Fruit fly (Drosophila melanogaster) whole organism, prepupa: ENCODE data around the gene CG15506.

Source experiments
- Blimp-1 ChIP-seq: fragments of 200-800 bp; sonication (Bioruptor generic); optimal IDR thresholded peaks from 3 replicates; lab custom pipeline; 2017; ENCODE audit warnings: missing biosample characterization, missing genetic modification characterization, mild to moderate bottlenecking, moderate library complexity, missing genetic modification reagents
- CG10631 ChIP-seq: fragments of 200-800 bp; sonication (Bioruptor generic); optimal IDR thresholded peaks from 2 replicates; lab custom pipeline; 2016; ENCODE audit warnings: missing biosample characterization, missing genetic modification characterization
- CG10669 ChIP-seq: fragments of 200-800 bp; sonication (Bioruptor generic); optimal IDR thresholded peaks from 3 replicates; lab custom pipeline; 2018; ENCODE audit warnings: missing biosample characterization, mild to moderate bottlenecking, missing genetic modification characterization, moderate library complexity
- CG11294 ChIP-seq: fragments of 200-800 bp; sonication (Bioruptor generic); IDR thresholded peaks from 2 replicates; pipeline ENCODE4 v1.3.6; 2022; ENCODE audit warnings: missing biosample characterization, missing genetic modification characterization
- CG11762 ChIP-seq: fragments of 200-800 bp; sonication (Bioruptor generic); optimal IDR thresholded peaks from 3 replicates; lab custom pipeline; 2016; ENCODE audit warnings: missing biosample characterization, missing genetic modification characterization; ENCODE audit not compliant: insufficient read depth
- CG11902 ChIP-seq: fragments of 200-800 bp; sonication (Bioruptor generic); optimal IDR thresholded peaks from 3 replicates; lab custom pipeline; 2016; ENCODE audit warnings: missing biosample characterization, missing genetic modification characterization
- CG15336 ChIP-seq: fragments of 200-800 bp; sonication (Bioruptor generic); IDR thresholded peaks from 2 replicates; pipeline ENCODE4 v1.3.6; 2022; ENCODE audit warnings: missing biosample characterization, missing genetic modification characterization
- CG1621 ChIP-seq: fragments of 200-800 bp; sonication (Bioruptor generic); optimal IDR thresholded peaks from 3 replicates; lab custom pipeline; 2018; ENCODE audit warnings: missing biosample characterization, mild to moderate bottlenecking, missing genetic modification characterization
- CG16779 ChIP-seq: fragments of 200-800 bp; sonication (Bioruptor generic); optimal IDR thresholded peaks from 3 replicates; lab custom pipeline; 2017; ENCODE audit warnings: missing biosample characterization, mild to moderate bottlenecking, missing genetic modification characterization
- CG3032 ChIP-seq: fragments of 200-800 bp; optimal IDR thresholded peaks from 2 replicates; lab custom pipeline; 2019; ENCODE audit warnings: missing biosample characterization, mild to moderate bottlenecking, missing genetic modification characterization, moderate library complexity
- CG31627 ChIP-seq: fragments of 200-800 bp; sonication (Bioruptor generic); optimal IDR thresholded peaks from 3 replicates; lab custom pipeline; 2016; ENCODE audit warnings: missing biosample characterization, missing genetic modification characterization
- CG32006 ChIP-seq: fragments of 200-800 bp; sonication (Bioruptor generic); optimal IDR thresholded peaks from 3 replicates; lab custom pipeline; 2017; ENCODE audit warnings: missing biosample characterization, mild to moderate bottlenecking, missing genetic modification characterization
- CG34406 ChIP-seq: fragments of 200-800 bp; sonication (Bioruptor generic); optimal IDR thresholded peaks from 3 replicates; lab custom pipeline; 2016; ENCODE audit warnings: missing biosample characterization, missing genetic modification characterization
- CG3919 ChIP-seq: fragments of 200-800 bp; sonication (Bioruptor generic); optimal IDR thresholded peaks from 3 replicates; lab custom pipeline; 2016; ENCODE audit warnings: missing biosample characterization, missing genetic modification characterization
- CG6163 ChIP-seq: fragments of 200-800 bp; sonication (Bioruptor generic); IDR thresholded peaks from 3 replicates; pipeline ENCODE4 v1.3.6; 2022; ENCODE audit warnings: missing biosample characterization, missing genetic modification characterization
- CG6792 ChIP-seq: fragments of 200-800 bp; sonication (Bioruptor generic); optimal IDR thresholded peaks from 3 replicates; lab custom pipeline; 2016; ENCODE audit warnings: missing biosample characterization, missing genetic modification characterization
- CG6808 ChIP-seq: fragments of 200-800 bp; sonication (Bioruptor generic); optimal IDR thresholded peaks from 3 replicates; lab custom pipeline; 2017; ENCODE audit warnings: missing biosample characterization, missing genetic modification characterization, mild to moderate bottlenecking, moderate library complexity, missing genetic modification reagents
- CG6854 ChIP-seq: fragments of 200-800 bp; sonication (Bioruptor generic); optimal IDR thresholded peaks from 2 replicates; lab custom pipeline; 2017; ENCODE audit warnings: missing biosample characterization, mild to moderate bottlenecking, missing genetic modification characterization
- CG7368 ChIP-seq: fragments of 200-800 bp; sonication (Bioruptor generic); optimal IDR thresholded peaks from 3 replicates; lab custom pipeline; 2016; ENCODE audit warnings: missing biosample characterization, missing genetic modification characterization
- CG8119 ChIP-seq: fragments of 200-800 bp; sonication (Bioruptor generic); IDR thresholded peaks from 3 replicates; pipeline ENCODE4 v1.3.6; 2022; ENCODE audit warnings: missing biosample characterization, missing genetic modification characterization
- CG8319 ChIP-seq: fragments of 200-800 bp; sonication (Bioruptor generic); optimal IDR thresholded peaks from 3 replicates; lab custom pipeline; 2016; ENCODE audit warnings: missing biosample characterization, missing genetic modification characterization
- CG8632 ChIP-seq: fragments of 200-800 bp; sonication (Bioruptor generic); optimal IDR thresholded peaks from 3 replicates; lab custom pipeline; 2016; ENCODE audit warnings: missing biosample characterization, missing genetic modification characterization
- Eip75B ChIP-seq: fragments of 200-800 bp; sonication (Bioruptor generic); optimal IDR thresholded peaks from 3 replicates; lab custom pipeline; 2016; ENCODE audit warnings: missing biosample characterization, missing genetic modification characterization
- Eip93F ChIP-seq: fragments of 200-800 bp; sonication (Bioruptor generic); optimal IDR thresholded peaks from 2 replicates; lab custom pipeline; 2016; ENCODE audit warnings: missing biosample characterization, mild to moderate bottlenecking, missing genetic modification characterization
- Ets21C ChIP-seq: fragments of 200-800 bp; sonication (Bioruptor generic); optimal IDR thresholded peaks from 3 replicates; lab custom pipeline; 2016; ENCODE audit warnings: missing biosample characterization, missing genetic modification characterization
- Ets96B ChIP-seq: fragments of 200-800 bp; optimal IDR thresholded peaks from 2 replicates; lab custom pipeline; 2019; ENCODE audit warnings: missing biosample characterization, mild to moderate bottlenecking, missing genetic modification characterization, moderate library complexity
- Gug ChIP-seq: fragments of 200-800 bp; sonication (Bioruptor generic); IDR thresholded peaks from 2 replicates; pipeline ENCODE4 v1.3.6; 2022; ENCODE audit warnings: missing biosample characterization, missing genetic modification characterization
- Hr38 ChIP-seq: sonication (Bioruptor generic); optimal IDR thresholded peaks from 2 replicates; lab custom pipeline; 2016; ENCODE audit warnings: missing biosample characterization, missing genetic modification characterization
- Hr4 ChIP-seq: fragments of 200-800 bp; sonication (Bioruptor generic); optimal IDR thresholded peaks from 3 replicates; lab custom pipeline; 2016; ENCODE audit warnings: missing biosample characterization, missing genetic modification characterization
- Lpt ChIP-seq: fragments of 200-800 bp; sonication (Bioruptor generic); optimal IDR thresholded peaks from 3 replicates; lab custom pipeline; 2016; ENCODE audit warnings: missing biosample characterization, missing genetic modification characterization
- Met ChIP-seq: fragments of 200-800 bp; sonication (Bioruptor generic); optimal IDR thresholded peaks from 3 replicates; lab custom pipeline; 2016; ENCODE audit warnings: missing biosample characterization, missing genetic modification characterization
- Smox ChIP-seq: fragments of 200-800 bp; sonication (Bioruptor generic); optimal IDR thresholded peaks from 3 replicates; lab custom pipeline; 2016; ENCODE audit warnings: missing biosample characterization, missing genetic modification characterization
- Sox102F ChIP-seq: fragments of 200-800 bp; sonication (Bioruptor generic); optimal IDR thresholded peaks from 2 replicates; lab custom pipeline; 2016; ENCODE audit warnings: missing biosample characterization, mild to moderate bottlenecking, missing genetic modification characterization
- Sox15 ChIP-seq: fragments of 200-800 bp; sonication (Bioruptor generic); optimal IDR thresholded peaks from 3 replicates; lab custom pipeline; 2016; ENCODE audit warnings: missing biosample characterization, missing genetic modification characterization
- acj6 ChIP-seq: fragments of 200-800 bp; sonication (Bioruptor generic); optimal IDR thresholded peaks from 3 replicates; lab custom pipeline; 2016; ENCODE audit warnings: missing biosample characterization, missing genetic modification characterization
- cyc ChIP-seq: fragments of 200-800 bp; sonication (Bioruptor generic); optimal IDR thresholded peaks from 3 replicates; lab custom pipeline; 2016; ENCODE audit warnings: missing biosample characterization, missing genetic modification characterization
- dac ChIP-seq: fragments of 200-800 bp; sonication (Bioruptor generic); optimal IDR thresholded peaks from 2 replicates; lab custom pipeline; 2017; ENCODE audit warnings: missing biosample characterization, mild to moderate bottlenecking, missing genetic modification characterization
- dsx ChIP-seq: fragments of 200-800 bp; optimal IDR thresholded peaks from 3 replicates; lab custom pipeline; 2019; ENCODE audit warnings: missing biosample characterization, mild to moderate bottlenecking, missing genetic modification characterization, moderate library complexity; ENCODE audit not compliant: poor library complexity, severe bottlenecking
- eg ChIP-seq: fragments of 200-800 bp; sonication (Bioruptor generic); IDR thresholded peaks from 3 replicates; pipeline ENCODE4 v1.3.6; 2022; ENCODE audit warnings: missing biosample characterization, missing genetic modification characterization
- esn ChIP-seq: fragments of 200-800 bp; sonication (Bioruptor generic); optimal IDR thresholded peaks from 2 replicates; lab custom pipeline; 2016; ENCODE audit warnings: missing biosample characterization, mild to moderate bottlenecking, missing genetic modification characterization, moderate library complexity
- fd59A ChIP-seq: fragments of 200-800 bp; sonication (Bioruptor generic); optimal IDR thresholded peaks from 2 replicates; lab custom pipeline; 2017; ENCODE audit warnings: missing biosample characterization, mild to moderate bottlenecking, missing genetic modification characterization, missing genetic modification reagents
- fd85E ChIP-seq: fragments of 200-800 bp; sonication (Bioruptor generic); optimal IDR thresholded peaks from 3 replicates; lab custom pipeline; 2016; ENCODE audit warnings: missing biosample characterization, missing genetic modification characterization
- lz ChIP-seq: fragments of 200-800 bp; sonication (Bioruptor generic); optimal IDR thresholded peaks from 3 replicates; lab custom pipeline; 2016; ENCODE audit warnings: missing biosample characterization, missing genetic modification characterization
- net ChIP-seq: fragments of 200-800 bp; sonication (Bioruptor generic); optimal IDR thresholded peaks from 3 replicates; lab custom pipeline; 2016; ENCODE audit warnings: missing biosample characterization, missing genetic modification characterization
- salr ChIP-seq, 2 experiments: fragments of 200-800 bp; sonication (Bioruptor generic); optimal IDR thresholded peaks; 3 replicates each; lab custom pipeline; 2016 to 2018; ENCODE audit warnings: missing biosample characterization in 2 of 2, missing genetic modification characterization in 2 of 2, mild to moderate bottlenecking in 1 of 2
- spab ChIP-seq: fragments of 200-800 bp; sonication (Bioruptor generic); optimal IDR thresholded peaks from 2 replicates; lab custom pipeline; 2017; ENCODE audit warnings: missing biosample characterization, mild to moderate bottlenecking, missing genetic modification characterization, missing genetic modification reagents
- ss ChIP-seq, 2 experiments: fragments of 200-800 bp; sonication (Bioruptor generic); optimal IDR thresholded peaks; 2 replicates in 1 of 2; 3 replicates in 1 of 2; lab custom pipeline; 2017 to 2018; ENCODE audit warnings: mild to moderate bottlenecking in 2 of 2, missing biosample characterization in 2 of 2, missing genetic modification characterization in 2 of 2, moderate library complexity in 1 of 2
- svp ChIP-seq: fragments of 200-800 bp; sonication (Bioruptor generic); peaks from one replicate; lab custom pipeline; 2016; ENCODE audit warnings: missing biosample characterization, missing genetic modification characterization

The CG15506 gene

dm6 chr3R:29716782-29717317, 1.6 kb upstream of the CG15506 start, which contains the start of gene Obp99b (continued):
- TF ChIP-seq CG8119 (GFP tag; lab: Robert Waterston, UW) (peak; percentile 29; the same call in 1 of the 3 replicates), Eip75B (GFP tag; lab: Kevin White, UChicago) (peak; percentile 78), fd85E (GFP tag; lab: Kevin White, UChicago) (no peak), CG3032 (tag; lab: Kevin White, UChicago) (peak; percentile 55), CG10669 (GFP tag; lab: Kevin White, UChicago) (peak; percentile 68), CG8319 (GFP tag; lab: Kevin White, UChicago) (peak; percentile 60), CG10631 (GFP tag; lab: Kevin White, UChicago) (no peak), acj6 (peak; percentile 78), CG34406 (peak; percentile 45)

dm6 chr3R:29717519-29717918, 944 bp upstream of the CG15506 start:
- no peak for TF ChIP-seq salr (GFP tag; optimal IDR thresholded peaks at IDR 0.05; lab: Kevin White, UChicago)
- TF ChIP-seq Sox102F (GFP tag; lab: Kevin White, UChicago): no peak
- TF ChIP-seq CG11294 (GFP tag; lab: Robert Waterston, UW): peak; percentile 33; the same call in 1 of the 2 replicates
- peak; percentile 45; the same call in 2 of the 3 replicates for TF ChIP-seq CG6163 (GFP tag; lab: Robert Waterston, UW)
- TF ChIP-seq CG16779 (tag; lab: Kevin White, UChicago): no peak
- no peak for TF ChIP-seq CG10669 (GFP tag; lab: Kevin White, UChicago)
- TF ChIP-seq CG6854: no peak
- TF ChIP-seq Ets21C (GFP tag; lab: Kevin White, UChicago): no peak
- no peak for TF ChIP-seq esn (GFP tag; lab: Kevin White, UChicago)
- no peak for TF ChIP-seq CG7368 (GFP tag; lab: Kevin White, UChicago)
- no peak for TF ChIP-seq Smox (GFP tag; lab: Kevin White, UChicago)
- TF ChIP-seq CG8632 (GFP tag; lab: Kevin White, UChicago): no peak
- no peak for TF ChIP-seq lz
- TF ChIP-seq net: no peak
- TF ChIP-seq eg (GFP tag; lab: Robert Waterston, UW): peak; percentile 76
- TF ChIP-seq Ets96B (tag; lab: Kevin White, UChicago): no peak
- peak; percentile 57; the same call in 2 of the 3 replicates for TF ChIP-seq CG8119 (GFP tag; lab: Robert Waterston, UW)
- no peak for TF ChIP-seq cyc (GFP tag; lab: Kevin White, UChicago)
- TF ChIP-seq Hr38 (GFP tag; lab: Kevin White, UChicago): no peak
- TF ChIP-seq CG11902 (GFP tag; lab: Kevin White, UChicago): no peak
- no peak for TF ChIP-seq dsx (GFP tag; lab: Kevin White, UChicago)
- TF ChIP-seq Hr4 (GFP tag; lab: Kevin White, UChicago): peak; percentile 72
- no peak for TF ChIP-seq fd59A (GFP tag; lab: Kevin White, UChicago)
- TF ChIP-seq CG1621 (tag; lab: Kevin White, UChicago): no peak
- no peak for TF ChIP-seq CG6808
- no peak for TF ChIP-seq acj6
- no peak for TF ChIP-seq Eip75B (GFP tag; lab: Kevin White, UChicago)
- no peak for TF ChIP-seq Eip93F
- TF ChIP-seq CG34406: no peak
- TF ChIP-seq CG15336 (GFP tag; lab: Robert Waterston, UW): peak; percentile 63
- peak; percentile 47 for TF ChIP-seq CG32006 (GFP tag; lab: Kevin White, UChicago)
- peak; percentile 24 for TF ChIP-seq Lpt (GFP tag; lab: Kevin White, UChicago)
- TF ChIP-seq Blimp-1: no peak
- TF ChIP-seq CG3032 (tag; lab: Kevin White, UChicago): peak; percentile 4
- TF ChIP-seq dac (GFP tag; lab: Kevin White, UChicago): peak; percentile 27
- TF ChIP-seq CG31627 (GFP tag; lab: Kevin White, UChicago): no peak
- TF ChIP-seq ss (GFP tag; optimal IDR thresholded peaks at IDR 0.05; lab: Kevin White, UChicago): no peak
- TF ChIP-seq CG3919 (GFP tag; lab: Kevin White, UChicago): peak; percentile 6
- TF ChIP-seq svp (GFP tag; lab: Kevin White, UChicago): no peak
- TF ChIP-seq CG6792 (GFP tag; lab: Kevin White, UChicago): no peak
- TF ChIP-seq Gug (GFP tag; lab: Robert Waterston, UW): peak; percentile 47
- no peak for TF ChIP-seq Sox15 (GFP tag; lab: Kevin White, UChicago)
- TF ChIP-seq Met: no peak
- no peak for TF ChIP-seq CG8319 (GFP tag; lab: Kevin White, UChicago)
- TF ChIP-seq fd85E (GFP tag; lab: Kevin White, UChicago): no peak
- no peak for TF ChIP-seq spab
- no peak for TF ChIP-seq CG11762 (GFP tag; lab: Kevin White, UChicago)
